Fruit fly (Drosophila melanogaster): Measurements from ENCODE around the gene Larp4B.
A peak's percentile ranks its signal among the peaks of the same experiment; 100 is the strongest.

The Larp4B gene

dm6 chr3L:3241368-3241640, 16.7 kb downstream of the Larp4B start:
- TF ChIP-seq unc-4 (GFP tag; IDR thresholded peaks at IDR 0.05; ENCODE audit: partially characterized antibody) (no peak), cad (GFP tag; optimal IDR thresholded peaks at IDR 0.05) (no peak), crol (GFP tag; IDR thresholded peaks at IDR 0.05) (peak; percentile 66; the same call in 1 of the 2 replicates), CG7963 (GFP tag; IDR thresholded peaks at IDR 0.05; ENCODE audit: partially characterized antibody) (0 out of 3 replicates have a peak, but pooled peaks have one; percentile 18), CG8281 (tag; optimal IDR thresholded peaks at IDR 0.05) (no peak), vnd (GFP tag; IDR thresholded peaks at IDR 0.05; ENCODE audit: partially characterized antibody) (0 out of 3 replicates have a peak, but pooled peaks have one; percentile 16), CG1233 (GFP tag; optimal IDR thresholded peaks at IDR 0.05) (no peak), chm (GFP tag; IDR thresholded peaks at IDR 0.05) (no peak)

dm6 chr3L:3242121-3243083, 17.8 kb downstream of the Larp4B start:
- TF ChIP-seq CG16813 (GFP tag; IDR thresholded peaks at IDR 0.05; ENCODE audit: partially characterized antibody) (0 out of 3 replicates have a peak, but pooled peaks have one; percentile 27), CG15073 (GFP tag; optimal IDR thresholded peaks at IDR 0.05) (no peak), corto (GFP tag; optimal IDR thresholded peaks at IDR 0.05) (peak; percentile 18), nom (GFP tag; optimal IDR thresholded peaks at IDR 0.05) (peak; percentile 5), sens (GFP tag) (peak; percentile 6)

- TF ChIP-seq lbe (GFP tag; optimal IDR thresholded peaks at IDR 0.05) (no peak), CG3995 (GFP tag; optimal IDR thresholded peaks at IDR 0.05) (no peak), pnt (GFP tag; optimal IDR thresholded peaks at IDR 0.05) (no peak), hbn (GFP tag; IDR thresholded peaks at IDR 0.05; ENCODE audit: partially characterized antibody) (no peak), sisA (GFP tag; IDR thresholded peaks at IDR 0.05) (no peak)
These were observed 19.9 kb downstream of the Larp4B start, which contains the start of gene CG12078 for dm6 chr3L:3244244-3245144. Gene CG12078, minus strand, starts transcription at chr3L:3244294.

dm6 chr3L:3245189-3245588, 20.6 kb downstream of the Larp4B start:
- TF ChIP-seq lbe (GFP tag; optimal IDR thresholded peaks at IDR 0.05) (peak; percentile 51), Drgx (GFP tag; IDR thresholded peaks at IDR 0.05) (0 out of 2 replicates have a peak, but pooled peaks have one; percentile 15), pan (optimal IDR thresholded peaks at IDR 0.05) (no peak), pan (GFP tag; optimal IDR thresholded peaks at IDR 0.05 in 1 of 2, IDR thresholded peaks at IDR 0.05 in 1 of 2) (no peak), ftz-f1 (GFP tag; optimal IDR thresholded peaks at IDR 0.05) (no peak), bsh (GFP tag; optimal IDR thresholded peaks at IDR 0.05) (peak in 1 of 2 experiments; percentile 64), NFAT (GFP tag; IDR thresholded peaks at IDR 0.05) (no peak), CG13287 (GFP tag; IDR thresholded peaks at IDR 0.05; ENCODE audit: partially characterized antibody) (no peak), corto (GFP tag; optimal IDR thresholded peaks at IDR 0.05) (peak; percentile 22), nom (GFP tag; optimal IDR thresholded peaks at IDR 0.05) (peak; percentile 94), phol (tag; optimal IDR thresholded peaks at IDR 0.05) (no peak), CG3163 (GFP tag; optimal IDR thresholded peaks at IDR 0.05) (no peak)

dm6 chr3L:3246378-3247129, 21.9 kb downstream of the Larp4B start:
- TF ChIP-seq onecut (GFP tag; IDR thresholded peaks at IDR 0.05) (no peak), HmgD (GFP tag; optimal IDR thresholded peaks at IDR 0.05) (no peak), chm (GFP tag; IDR thresholded peaks at IDR 0.05) (no peak), dimm (GFP tag; IDR thresholded peaks at IDR 0.05) (no peak), CG6683 (GFP tag; optimal IDR thresholded peaks at IDR 0.05) (no peak), sqz (GFP tag; optimal IDR thresholded peaks at IDR 0.05) (no peak), E2f2 (GFP tag; IDR thresholded peaks at IDR 0.05) (no peak), Drgx (GFP tag; IDR thresholded peaks at IDR 0.05) (peak; percentile 94), CG10431 (GFP tag; optimal IDR thresholded peaks at IDR 0.05) (no peak), hkb (optimal IDR thresholded peaks at IDR 0.05) (no peak), hkb (GFP tag; IDR thresholded peaks at IDR 0.05) (no peak), fd102C (GFP tag; optimal IDR thresholded peaks at IDR 0.05) (no peak), slbo (GFP tag; IDR thresholded peaks at IDR 0.05) (no peak), CG10274 (GFP tag; optimal IDR thresholded peaks at IDR 0.05) (no peak)

Measured in whole organism, embryonic.